Fruit fly (Drosophila melanogaster) whole organism, embryonic: ENCODE measurements around the gene mRpL16.

Source experiments
- Adf1 ChIP-seq: fragments of 200-800 bp; sonication (Bioruptor generic); IDR thresholded peaks from 2 replicates; pipeline ENCODE4 v1.3.6; 2022; ENCODE audit warnings: missing biosample characterization, missing genetic modification characterization
- Awh ChIP-seq: fragments of 200-800 bp; sonication (Bioruptor generic); IDR thresholded peaks from 2 replicates; pipeline ENCODE4, ENCODE4 v1.3.6; 2022; ENCODE audit warnings: missing biosample characterization, missing genetic modification characterization
- CG10431 ChIP-seq: fragments of 200-800 bp; sonication (Bioruptor generic); optimal IDR thresholded peaks from 3 replicates; lab custom pipeline; 2018; ENCODE audit warnings: missing biosample characterization, mild to moderate bottlenecking, missing genetic modification characterization
- CG10565 ChIP-seq: fragments of 200-800 bp; sonication (Bioruptor generic); optimal IDR thresholded peaks from 3 replicates; lab custom pipeline; 2016; ENCODE audit warnings: missing biosample characterization, mild to moderate bottlenecking, missing genetic modification characterization
- CG10979 ChIP-seq: fragments of 200-800 bp; sonication (Bioruptor generic); optimal IDR thresholded peaks from 2 replicates; lab custom pipeline; 2018; ENCODE audit warnings: missing biosample characterization, mild to moderate bottlenecking, missing genetic modification characterization, moderate library complexity
- CG12071 ChIP-seq: fragments of 200-800 bp; sonication (Bioruptor generic); optimal IDR thresholded peaks from 3 replicates; lab custom pipeline; 2018; ENCODE audit warnings: missing biosample characterization, mild to moderate bottlenecking, missing genetic modification characterization
- CG12155 ChIP-seq: fragments of 200-800 bp; sonication (Bioruptor generic); optimal IDR thresholded peaks from 3 replicates; lab custom pipeline; 2016; ENCODE audit warnings: missing biosample characterization, missing genetic modification characterization
- CG12299 ChIP-seq: fragments of 200-800 bp; sonication (Bioruptor generic); optimal IDR thresholded peaks from 2 replicates; lab custom pipeline; 2018; ENCODE audit warnings: missing biosample characterization, mild to moderate bottlenecking, missing genetic modification characterization
- CG13424 ChIP-seq: fragments of 200-800 bp; sonication (Bioruptor generic); optimal IDR thresholded peaks from 2 replicates; lab custom pipeline; 2019; ENCODE audit warnings: missing biosample characterization, mild to moderate bottlenecking, missing genetic modification characterization, moderate library complexity
- CG15269 ChIP-seq: fragments of 200-800 bp; sonication (Bioruptor generic); optimal IDR thresholded peaks from 2 replicates; lab custom pipeline; 2018; ENCODE audit warnings: missing biosample characterization, mild to moderate bottlenecking, missing genetic modification characterization, moderate library complexity
- CG16779 ChIP-seq: fragments of 200-800 bp; sonication (Bioruptor generic); IDR thresholded peaks from 2 replicates; pipeline ENCODE4 v1.3.6; 2022; ENCODE audit warnings: missing biosample characterization, missing genetic modification characterization
- CG18011 ChIP-seq: fragments of 200-800 bp; sonication (Bioruptor generic); optimal IDR thresholded peaks from 2 replicates; lab custom pipeline; 2017; ENCODE audit warnings: missing biosample characterization, missing genetic modification characterization, mild to moderate bottlenecking, moderate library complexity, missing genotype
- CG18476 ChIP-seq: fragments of 200-800 bp; sonication (Bioruptor generic); optimal IDR thresholded peaks from 2 replicates; lab custom pipeline; 2016; ENCODE audit warnings: missing biosample characterization, mild to moderate bottlenecking, missing genetic modification characterization
- CG18764 ChIP-seq: fragments of 200-800 bp; sonication (Bioruptor generic); optimal IDR thresholded peaks from 3 replicates; lab custom pipeline; 2016; ENCODE audit warnings: missing biosample characterization, missing genetic modification characterization
- CG2120 ChIP-seq: fragments of 200-800 bp; sonication (Bioruptor generic); optimal IDR thresholded peaks from 3 replicates; lab custom pipeline; 2016; ENCODE audit warnings: missing biosample characterization, missing genetic modification characterization
- CG32532 ChIP-seq: fragments of 200-800 bp; sonication (Bioruptor generic); IDR thresholded peaks from 2 replicates; pipeline ENCODE4 v1.3.6; 2022; ENCODE audit warnings: missing biosample characterization, missing genetic modification characterization
- CG3726 ChIP-seq: fragments of 200-800 bp; sonication (Bioruptor generic); IDR thresholded peaks from 3 replicates; pipeline ENCODE4, ENCODE4 v1.3.6; 2022; ENCODE audit warnings: missing biosample characterization, missing genetic modification characterization
- CG3838 ChIP-seq: fragments of 200-800 bp; sonication (Bioruptor generic); optimal IDR thresholded peaks from 3 replicates; lab custom pipeline; 2016; ENCODE audit warnings: missing biosample characterization, missing genetic modification characterization
- CG4617 ChIP-seq: fragments of 200-800 bp; sonication (Bioruptor generic); optimal IDR thresholded peaks from 3 replicates; lab custom pipeline; 2016; ENCODE audit warnings: missing biosample characterization, missing genetic modification characterization, borderline replicate concordance
- CG9797 ChIP-seq: fragments of 200-800 bp; sonication (Bioruptor generic); optimal IDR thresholded peaks from 3 replicates; lab custom pipeline; 2018; ENCODE audit warnings: missing biosample characterization, mild to moderate bottlenecking, missing genetic modification characterization
- CG9932 ChIP-seq: fragments of 200-800 bp; sonication (Bioruptor generic); IDR thresholded peaks from 2 replicates; pipeline ENCODE4 v1.3.6; 2022; ENCODE audit warnings: missing biosample characterization, missing genetic modification characterization
- CHES-1-like ChIP-seq: fragments of 200-800 bp; sonication (Bioruptor generic); optimal IDR thresholded peaks from 2 replicates; lab custom pipeline; 2016; ENCODE audit warnings: missing biosample characterization, missing genetic modification characterization
- D19B ChIP-seq: fragments of 200-800 bp; sonication (Bioruptor generic); optimal IDR thresholded peaks from 2 replicates; lab custom pipeline; 2017; ENCODE audit warnings: missing biosample characterization, mild to moderate bottlenecking, missing genetic modification characterization
- Dp ChIP-seq: fragments of 200-800 bp; sonication (Bioruptor generic); optimal IDR thresholded peaks from 2 replicates; lab custom pipeline; 2018; ENCODE audit warnings: missing biosample characterization, mild to moderate bottlenecking, missing genetic modification characterization, moderate library complexity
- E2f2 ChIP-seq: fragments of 200-800 bp; sonication (Bioruptor generic); IDR thresholded peaks from 2 replicates; pipeline ENCODE4 v1.3.6; 2022; ENCODE audit warnings: missing biosample characterization, missing genetic modification characterization
- Ets97D ChIP-seq: fragments of 200-800 bp; sonication (Bioruptor generic); optimal IDR thresholded peaks from 3 replicates; lab custom pipeline; 2016; ENCODE audit warnings: missing biosample characterization, missing genetic modification characterization
- H2.0 ChIP-seq: fragments of 200-800 bp; sonication (Bioruptor generic); IDR thresholded peaks from 2 replicates; pipeline ENCODE4 v1.3.6; 2022; ENCODE audit warnings: missing biosample characterization, missing genetic modification characterization
- HLH4C ChIP-seq: fragments of 200-800 bp; sonication (Bioruptor generic); IDR thresholded peaks from 3 replicates; pipeline ENCODE4 v1.3.6; 2022; ENCODE audit warnings: missing biosample characterization, missing genetic modification characterization; ENCODE audit not compliant: partially characterized antibody
- Med ChIP-seq: fragments of 200-800 bp; sonication (Bioruptor generic); peaks from one replicate; lab custom pipeline; 2016; ENCODE audit warnings: missing biosample characterization, missing genetic modification characterization, mild to moderate bottlenecking, inconsistent platforms, moderate library complexity
- Sox100B ChIP-seq: fragments of 200-800 bp; sonication (Bioruptor generic); optimal IDR thresholded peaks from 3 replicates; lab custom pipeline; 2018; ENCODE audit warnings: missing biosample characterization, mild to moderate bottlenecking, missing genetic modification characterization
- Sry-δ ChIP-seq: fragments of 200-800 bp; sonication (Bioruptor generic); optimal IDR thresholded peaks from 2 replicates; lab custom pipeline; 2016; ENCODE audit warnings: missing biosample characterization, missing genetic modification characterization
- Taf1 ChIP-seq: fragments of 200-800 bp; sonication (Bioruptor generic); IDR thresholded peaks from 2 replicates; pipeline ENCODE4 v1.3.6; 2022; ENCODE audit warnings: missing biosample characterization, missing genetic modification characterization
- Trl ChIP-seq, 3 experiments: fragments of >200 bp in 2 of 3; fragments of 200-800 bp in 1 of 3; sonication (Bioruptor generic) in 1 of 3; optimal IDR thresholded peaks; 2 replicates in 1 of 3; 3 replicates in 2 of 3; lab custom pipeline; 2016 to 2017; ENCODE audit warnings: missing biosample characterization in 1 of 3, missing genetic modification characterization in 1 of 3
- Vsx1 ChIP-seq: fragments of 200-800 bp; sonication (Bioruptor generic); optimal IDR thresholded peaks from 2 replicates; lab custom pipeline; 2017; ENCODE audit warnings: missing biosample characterization, mild to moderate bottlenecking, missing genetic modification characterization, missing genetic modification reagents
- ara ChIP-seq: fragments of 200-800 bp; sonication (Bioruptor generic); IDR thresholded peaks from 2 replicates; pipeline ENCODE4 v1.3.6; 2022; ENCODE audit warnings: missing biosample characterization, missing genetic modification characterization
- ash1 ChIP-seq: fragments of 200-800 bp; sonication (Bioruptor generic); optimal IDR thresholded peaks from 2 replicates; lab custom pipeline; 2018; ENCODE audit warnings: missing biosample characterization, mild to moderate bottlenecking, missing genetic modification characterization
- btn ChIP-seq: fragments of 200-800 bp; sonication (Bioruptor generic); optimal IDR thresholded peaks from 2 replicates; lab custom pipeline; 2016; ENCODE audit warnings: missing biosample characterization, missing genetic modification characterization
- chn ChIP-seq: fragments of 200-800 bp; sonication (Bioruptor generic); optimal IDR thresholded peaks from 2 replicates; lab custom pipeline; 2016; ENCODE audit warnings: missing biosample characterization, missing genetic modification characterization
- fd102C ChIP-seq: fragments of 200-800 bp; sonication (Bioruptor generic); optimal IDR thresholded peaks from 2 replicates; lab custom pipeline; 2018; ENCODE audit warnings: missing biosample characterization, mild to moderate bottlenecking, missing genetic modification characterization, moderate library complexity
- gcm2 ChIP-seq: fragments of 200-800 bp; sonication (Bioruptor generic); optimal IDR thresholded peaks from 2 replicates; lab custom pipeline; 2016; ENCODE audit warnings: missing biosample characterization, missing genetic modification characterization
- grn ChIP-seq: fragments of 200-800 bp; sonication (Bioruptor generic); optimal IDR thresholded peaks from 3 replicates; lab custom pipeline; 2017; ENCODE audit warnings: missing biosample characterization, missing genetic modification characterization
- hb ChIP-seq: fragments of 200-800 bp; sonication (Bioruptor generic); IDR thresholded peaks from 3 replicates; pipeline ENCODE4 v1.3.6; 2022; ENCODE audit warnings: missing biosample characterization, missing genetic modification characterization; ENCODE audit not compliant: partially characterized antibody
- hkb ChIP-seq, 2 experiments: fragments of 200-800 bp in 1 of 2; fragments of >200 bp in 1 of 2; sonication (Bioruptor generic) in 1 of 2; IDR thresholded peaks in 1 of 2; optimal IDR thresholded peaks in 1 of 2; 2 replicates each; pipeline versions ENCODE4 v1.3.6 to Lab custom; 2017 to 2022; ENCODE audit warnings: missing biosample characterization in 1 of 2, missing genetic modification characterization in 1 of 2
- lov ChIP-seq, 2 experiments: fragments of 200-800 bp in 1 of 2; fragments of >200 bp in 1 of 2; sonication (Bioruptor generic) in 1 of 2; IDR thresholded peaks in 1 of 2; optimal IDR thresholded peaks in 1 of 2; 2 replicates in 1 of 2; 3 replicates in 1 of 2; pipeline versions ENCODE4 v1.3.6 to Lab custom; 2017 to 2022; ENCODE audit warnings: missing biosample characterization in 1 of 2, missing genetic modification characterization in 1 of 2
- maf-S ChIP-seq: fragments of 200-800 bp; sonication (Bioruptor generic); optimal IDR thresholded peaks from 2 replicates; lab custom pipeline; 2016; ENCODE audit warnings: missing biosample characterization, missing genetic modification characterization
- pho ChIP-seq: fragments of 200-800 bp; sonication (Bioruptor generic); optimal IDR thresholded peaks from 2 replicates; lab custom pipeline; 2016; ENCODE audit warnings: missing biosample characterization, missing genetic modification characterization
- sima ChIP-seq: fragments of 200-800 bp; sonication (Bioruptor generic); optimal IDR thresholded peaks from 2 replicates; lab custom pipeline; 2016; ENCODE audit warnings: missing biosample characterization, missing genetic modification characterization
- slbo ChIP-seq: fragments of 200-800 bp; sonication (Bioruptor generic); IDR thresholded peaks from 2 replicates; pipeline ENCODE4 v1.3.6; 2022; ENCODE audit warnings: missing biosample characterization, missing genetic modification characterization
- tx ChIP-seq: fragments of 200-800 bp; sonication (Bioruptor generic); optimal IDR thresholded peaks from 2 replicates; lab custom pipeline; 2016; ENCODE audit warnings: missing biosample characterization, missing genetic modification characterization
- yki ChIP-seq: fragments of >200 bp; optimal IDR thresholded peaks from 3 replicates; lab custom pipeline; 2018

mRpL16 gene

dm6 chrX:1879606-1880110 lies 10.4 kb upstream of the mRpL16 start, which contains the start of gene CG14818 (continued):
- TF ChIP-seq CHES-1-like (GFP tag; lab: Kevin White, UChicago) (peak; percentile 65), grn (GFP tag; lab: Kevin White, UChicago) (no peak), ara (GFP tag; lab: Robert Waterston, UW) (peak; percentile 29; the same call in 1 of the 2 replicates), ash1 (GFP tag; lab: Kevin White, UChicago) (no peak), lov (optimal IDR thresholded peaks at IDR 0.05; lab: Kevin White, UChicago) (no peak), lov (GFP tag; IDR thresholded peaks at IDR 0.05; lab: Robert Waterston, UW) (no peak), chn (GFP tag; lab: Kevin White, UChicago) (peak; percentile 53), CG18011 (GFP tag; lab: Kevin White, UChicago) (no peak), CG13424 (peak; percentile 69), CG15269 (tag; lab: Kevin White, UChicago) (peak; percentile 67), sima (no peak), CG18476 (GFP tag; lab: Kevin White, UChicago) (no peak), Trl (optimal IDR thresholded peaks at IDR 0.05; lab: Kevin White, UChicago) (no peak), Trl (GFP tag; optimal IDR thresholded peaks at IDR 0.05; lab: Kevin White, UChicago) (peak; percentile 69), CG18764 (GFP tag; lab: Kevin White, UChicago) (peak; percentile 16), Sox100B (GFP tag; lab: Kevin White, UChicago) (no peak), slbo (GFP tag; lab: Robert Waterston, UW) (peak; percentile 77), yki (no peak), gcm2 (GFP tag; lab: Kevin White, UChicago) (peak; percentile 6), Taf1 (GFP tag; lab: Robert Waterston, UW) (no peak), D19B (GFP tag; lab: Kevin White, UChicago) (peak; percentile 26), Sry-δ (GFP tag; lab: Kevin White, UChicago) (peak; percentile 88), Vsx1 (GFP tag; lab: Kevin White, UChicago) (no peak), HLH4C (peak; percentile 80), CG16779 (GFP tag; lab: Robert Waterston, UW) (0 out of 2 replicates have a peak, but pooled peaks have one; percentile 45), CG3838 (no peak), CG9932 (GFP tag; lab: Robert Waterston, UW) (peak; percentile 78), CG10431 (no peak), CG3726 (GFP tag; lab: Robert Waterston, UW) (no peak), Med (GFP tag; lab: Kevin White, UChicago) (peak; percentile 95), CG2120 (GFP tag; lab: Kevin White, UChicago) (peak; percentile 67), btn (no peak), H2.0 (GFP tag; lab: Robert Waterston, UW) (peak; percentile 44; the same call in 1 of the 2 replicates), Adf1 (GFP tag; lab: Robert Waterston, UW) (peak; percentile 35; the same call in 1 of the 2 replicates), CG10565 (no peak), Ets97D (GFP tag; lab: Kevin White, UChicago) (peak; percentile 51), E2f2 (peak; percentile 29), Dp (GFP tag; lab: Kevin White, UChicago) (no peak), CG10979 (peak; percentile 37), fd102C (GFP tag; lab: Kevin White, UChicago) (no peak), tx (GFP tag; lab: Kevin White, UChicago) (peak; percentile 24), maf-S (GFP tag; lab: Kevin White, UChicago) (peak; percentile 59), hb (GFP tag; lab: Robert Waterston, UW) (peak; percentile 66), CG9797 (GFP tag; lab: Kevin White, UChicago) (no peak), hkb (optimal IDR thresholded peaks at IDR 0.05; lab: Kevin White, UChicago) (no peak), hkb (GFP tag; IDR thresholded peaks at IDR 0.05; lab: Robert Waterston, UW) (no peak), CG32532 (GFP tag; lab: Robert Waterston, UW) (peak; percentile 55; the same call in 1 of the 2 replicates), CG12071 (peak; percentile 45), Awh (GFP tag; lab: Robert Waterston, UW) (no peak), pho (GFP tag; lab: Kevin White, UChicago) (peak; percentile 41), CG12155 (GFP tag; lab: Kevin White, UChicago) (peak; percentile 65), CG12299 (tag; lab: Kevin White, UChicago) (peak; percentile 39), CG4617 (GFP tag; lab: Kevin White, UChicago) (no peak)
